Fruit fly (Drosophila melanogaster): Measurements from ENCODE around the gene 140up.

140up gene

dm6 chr3R:14108158-14108921 lies 17.0 kb downstream of the 140up start, which contains the start of gene CG12402 (continued):
- TF ChIP-seq HLH4C (GFP tag; IDR thresholded peaks at IDR 0.05; ENCODE audit: partially characterized antibody) = no peak; the same call in 2 of the 3 replicates
- TF ChIP-seq Med (GFP tag) = peak; percentile 94
- peak; percentile 63 for TF ChIP-seq CG14667 (GFP tag; IDR thresholded peaks at IDR 0.05)
- TF ChIP-seq NC2β (GFP tag; optimal IDR thresholded peaks at IDR 0.05) = peak; percentile 74
- peak; percentile 59 for TF ChIP-seq gcm2 (GFP tag; optimal IDR thresholded peaks at IDR 0.05)
- no peak for TF ChIP-seq CG42726 (GFP tag; IDR thresholded peaks at IDR 0.05; ENCODE audit: partially characterized antibody)
- TF ChIP-seq CG1602 (GFP tag; optimal IDR thresholded peaks at IDR 0.05) = peak; percentile 80
- TF ChIP-seq H2.0 (GFP tag; IDR thresholded peaks at IDR 0.05) = peak; percentile 86
- TF ChIP-seq Camta (GFP tag; optimal IDR thresholded peaks at IDR 0.05) = peak; percentile 46
- peak; percentile 85 for TF ChIP-seq ATbp (GFP tag; optimal IDR thresholded peaks at IDR 0.05)
- no peak for TF ChIP-seq CG11398 (GFP tag; optimal IDR thresholded peaks at IDR 0.05)
- peak; percentile 63 for TF ChIP-seq klu (GFP tag; IDR thresholded peaks at IDR 0.05)
- TF ChIP-seq dati (GFP tag; IDR thresholded peaks at IDR 0.05) = peak; percentile 76
- TF ChIP-seq Dip2 (GFP tag; IDR thresholded peaks at IDR 0.05) = no peak
- peak; percentile 87 for TF ChIP-seq PHDP (tag; optimal IDR thresholded peaks at IDR 0.05)
- peak; percentile 68 for TF ChIP-seq E2f2 (GFP tag; IDR thresholded peaks at IDR 0.05)
- peak; percentile 89 for TF ChIP-seq CG7839 (tag; optimal IDR thresholded peaks at IDR 0.05)
- TF ChIP-seq Poxn (GFP tag; IDR thresholded peaks at IDR 0.05) = no peak
- TF ChIP-seq Sry-β (GFP tag; optimal IDR thresholded peaks at IDR 0.05) = no peak
- peak; percentile 77 for TF ChIP-seq CG10209 (GFP tag; optimal IDR thresholded peaks at IDR 0.05)
- no peak for TF ChIP-seq CG11560 (tag; IDR thresholded peaks at IDR 0.05)
- TF ChIP-seq fd64A (GFP tag; optimal IDR thresholded peaks at IDR 0.05) = peak; percentile 38
- peak; percentile 86 for TF ChIP-seq CG8924 (tag; optimal IDR thresholded peaks at IDR 0.05)
- peak; percentile 52; the same call in 1 of the 3 replicates for TF ChIP-seq CG6175 (GFP tag; IDR thresholded peaks at IDR 0.05)
- TF ChIP-seq CG1233 (GFP tag; optimal IDR thresholded peaks at IDR 0.05) = peak; percentile 81
- TF ChIP-seq BtbVII (GFP tag; optimal IDR thresholded peaks at IDR 0.05) = peak; percentile 80
- TF ChIP-seq Mrtf (GFP tag; IDR thresholded peaks at IDR 0.05) = peak; percentile 84
- TF ChIP-seq CG15073 (GFP tag; optimal IDR thresholded peaks at IDR 0.05) = no peak
- peak; percentile 69 for TF ChIP-seq lilli (GFP tag; optimal IDR thresholded peaks at IDR 0.05)
- TF ChIP-seq unc-4 (GFP tag; IDR thresholded peaks at IDR 0.05; ENCODE audit: partially characterized antibody) = peak; percentile 42; the same call in 1 of the 2 replicates
- TF ChIP-seq trem (tag; optimal IDR thresholded peaks at IDR 0.05) = peak; percentile 63
- TF ChIP-seq hkb (optimal IDR thresholded peaks at IDR 0.05) = no peak
- peak; percentile 95 for TF ChIP-seq hkb (GFP tag; IDR thresholded peaks at IDR 0.05)
- peak; percentile 57 for TF ChIP-seq MTF-1 (GFP tag; optimal IDR thresholded peaks at IDR 0.05; ENCODE audit: borderline replicate concordance)
- TF ChIP-seq Spps (tag; optimal IDR thresholded peaks at IDR 0.05) = peak; percentile 40
- TF ChIP-seq CG18619 (GFP tag; optimal IDR thresholded peaks at IDR 0.05) = peak; percentile 61
- peak; percentile 61 for TF ChIP-seq CG7987 (GFP tag; optimal IDR thresholded peaks at IDR 0.05)
- TF ChIP-seq Hmx (GFP tag; optimal IDR thresholded peaks at IDR 0.05) = no peak
- no peak for TF ChIP-seq Bgb (GFP tag; IDR thresholded peaks at IDR 0.05; ENCODE audit: partially characterized antibody)
- peak; percentile 67; the same call in 3 of the 4 replicates for TF ChIP-seq Dll (GFP tag; IDR thresholded peaks at IDR 0.05; ENCODE audit: partially characterized antibody)
- TF ChIP-seq esg (GFP tag; conservative IDR thresholded peaks at IDR 0.05) = peak; percentile 87
- peak; percentile 57 for TF ChIP-seq CG4328 (GFP tag; optimal IDR thresholded peaks at IDR 0.05)
- no peak for TF ChIP-seq CkIIα-i1 (GFP tag; IDR thresholded peaks at IDR 0.05)
- no peak for TF ChIP-seq pita (GFP tag; optimal IDR thresholded peaks at IDR 0.05)
- TF ChIP-seq fd102C (GFP tag; optimal IDR thresholded peaks at IDR 0.05) = no peak
- TF ChIP-seq CG9797 (GFP tag; optimal IDR thresholded peaks at IDR 0.05) = peak; percentile 11
- TF ChIP-seq CG3163 (GFP tag; optimal IDR thresholded peaks at IDR 0.05) = peak; percentile 55
- TF ChIP-seq CG10274 (GFP tag; optimal IDR thresholded peaks at IDR 0.05) = peak; percentile 48
- peak; percentile 83 for TF ChIP-seq HHEX (GFP tag; optimal IDR thresholded peaks at IDR 0.05)

Measured in whole organism, embryonic.